Fruit fly (Drosophila melanogaster): Measurements from ENCODE around the gene CG10918.

DNA sequence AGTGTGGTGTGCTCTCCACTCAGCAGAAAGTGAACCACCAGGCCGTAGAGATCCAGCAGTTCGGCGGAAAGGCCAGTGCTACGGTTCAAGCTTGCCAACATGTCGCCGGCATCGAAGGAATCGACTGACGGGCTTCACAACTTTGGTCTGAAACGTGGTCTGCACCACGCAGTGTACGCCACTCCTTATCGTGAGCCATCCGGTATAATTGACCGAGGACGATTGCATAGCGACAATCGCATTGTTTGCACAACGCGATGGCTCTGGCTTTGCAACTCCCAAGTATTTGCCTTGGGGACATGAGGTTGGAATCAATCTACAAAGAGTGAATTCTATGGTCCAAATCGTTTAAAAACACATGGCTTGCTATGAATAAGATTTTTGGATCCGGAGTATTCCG lies 49.8 kb upstream of the CG10918 start, which contains the start of gene Ir20a:
- TF ChIP-seq rn (GFP tag; IDR thresholded peaks at IDR 0.05) (no peak), CG9948 (tag; optimal IDR thresholded peaks at IDR 0.05) (no peak), CG8301 (tag; optimal IDR thresholded peaks at IDR 0.05) (no peak), Pif1B (GFP tag; optimal IDR thresholded peaks at IDR 0.05) (no peak), CG32121 (GFP tag; IDR thresholded peaks at IDR 0.05) (no peak), CG4496 (GFP tag; IDR thresholded peaks at IDR 0.05) (no peak), CG8159 (tag; optimal IDR thresholded peaks at IDR 0.05) (no peak), EcR (GFP tag; optimal IDR thresholded peaks at IDR 0.05) (no peak), CG17806 (tag; optimal IDR thresholded peaks at IDR 0.05) (no peak), CG14655 (GFP tag; optimal IDR thresholded peaks at IDR 0.05) (no peak), gl (tag; optimal IDR thresholded peaks at IDR 0.05) (no peak)
